Worm (Caenorhabditis elegans) whole organism, young adult: ENCODE measurements around the gene Y51H7C.8.

ENCODE experiments used
- B0019.2 ChIP-seq: fragments of 200-800 bp; sonication (Bioruptor generic); conservative IDR thresholded peaks from 2 replicates; pipeline ENCODE4 v1.3.6; 2022; ENCODE audit warnings: missing genetic modification reagents, missing genetic modification characterization, missing compliant biosample characterization
- C17E4.6 ChIP-seq: fragments of 200-800 bp; sonication (Bioruptor generic); IDR thresholded peaks from 2 replicates; pipeline ENCODE4 v1.3.6; 2022; ENCODE audit warnings: missing genetic modification reagents, missing genetic modification characterization, missing compliant biosample characterization
- D2030.7 ChIP-seq: fragments of 200-800 bp; sonication (Bioruptor generic); IDR thresholded peaks from 2 replicates; pipeline ENCODE4 v1.3.6; 2022; ENCODE audit warnings: missing genetic modification reagents, missing genetic modification characterization, missing compliant biosample characterization
- T07F8.4 ChIP-seq: sonication (generic microtip); optimal IDR thresholded peaks from 2 replicates; lab custom pipeline; 2016; ENCODE audit warnings: mild to moderate bottlenecking, missing genetic modification characterization, moderate library complexity, missing compliant biosample characterization
- Y53F4B.3 ChIP-seq: fragments of 200-800 bp; sonication (Bioruptor generic); IDR thresholded peaks from 2 replicates; pipeline ENCODE4 v1.3.6; 2022; ENCODE audit warnings: missing genetic modification reagents, missing genetic modification characterization, missing compliant biosample characterization
- attf-3 ChIP-seq: fragments of 200-800 bp; sonication (Bioruptor generic); conservative IDR thresholded peaks from 2 replicates; pipeline ENCODE4 v1.3.6; 2022; ENCODE audit warnings: missing genetic modification reagents, missing genetic modification characterization, missing compliant biosample characterization
- bed-1 ChIP-seq: fragments of 200-800 bp; sonication (Bioruptor generic); IDR thresholded peaks from 2 replicates; pipeline ENCODE4 v1.3.6; 2022; ENCODE audit warnings: missing genetic modification reagents, missing genetic modification characterization, missing compliant biosample characterization
- ceh-100 ChIP-seq: fragments of 200-800 bp; sonication (Bioruptor generic); IDR thresholded peaks from 2 replicates; pipeline ENCODE4 v1.3.6; 2022; ENCODE audit warnings: missing genetic modification reagents, missing genetic modification characterization, missing compliant biosample characterization
- ceh-58 ChIP-seq: fragments of 200-800 bp; sonication (Bioruptor generic); IDR thresholded peaks from 2 replicates; pipeline ENCODE4 v1.3.6; 2022; ENCODE audit warnings: missing genetic modification characterization, missing compliant biosample characterization
- ceh-79 ChIP-seq: sonication (generic microtip); optimal IDR thresholded peaks from 2 replicates; lab custom pipeline; 2017; ENCODE audit warnings: mild to moderate bottlenecking, missing genetic modification characterization, missing compliant biosample characterization
- efl-1 ChIP-seq: fragments of 150-350 bp; optimal IDR thresholded peaks from 2 replicates; lab custom pipeline; 2014; ENCODE audit warnings: missing biosample characterization, missing genetic modification reagents, missing genetic modification characterization
- him-1 ChIP-seq: sonication (generic microtip); optimal IDR thresholded peaks from 2 replicates; lab custom pipeline; 2016; ENCODE audit warnings: missing genotype, missing genetic modification reagents, missing genetic modification characterization, missing compliant biosample characterization
- hlh-12 ChIP-seq: sonication (generic microtip); optimal IDR thresholded peaks from 2 replicates; lab custom pipeline; 2016; ENCODE audit warnings: missing genetic modification characterization, missing compliant biosample characterization
- hrde-1 ChIP-seq: sonication (generic microtip); optimal IDR thresholded peaks from 2 replicates; lab custom pipeline; 2016; ENCODE audit warnings: missing genetic modification characterization, mild to moderate bottlenecking, missing compliant biosample characterization, moderate library complexity, missing genotype, missing genetic modification reagents, borderline replicate concordance
- let-526 ChIP-seq: fragments of 200-800 bp; sonication (Bioruptor generic); IDR thresholded peaks from 2 replicates; pipeline ENCODE4 v1.3.6; 2022; ENCODE audit warnings: missing genetic modification reagents, missing genetic modification characterization, missing compliant biosample characterization
- lin-35 ChIP-seq, 3 experiments: fragments of 150-350 bp in 2 of 3; sonication (generic microtip) in 1 of 3; optimal IDR thresholded peaks; 2 replicates each; lab custom pipeline; 2014 to 2018; ENCODE audit warnings: missing biosample characterization in 3 of 3, missing genetic modification characterization in 3 of 3, missing genetic modification reagents in 3 of 3
- lin-40 ChIP-seq: sonication (generic microtip); optimal IDR thresholded peaks from 2 replicates; lab custom pipeline; 2016; ENCODE audit warnings: missing genetic modification characterization, mild to moderate bottlenecking, missing compliant biosample characterization, missing genotype, missing genetic modification reagents
- lir-1 ChIP-seq: fragments of 200-800 bp; sonication (Bioruptor generic); conservative IDR thresholded peaks from 2 replicates; pipeline ENCODE4 v1.3.6; 2022; ENCODE audit warnings: missing genetic modification reagents, missing genetic modification characterization, missing compliant biosample characterization
- mcd-1 ChIP-seq: fragments of 200-800 bp; sonication (Bioruptor generic); IDR thresholded peaks from 2 replicates; pipeline ENCODE4 v1.3.6; 2022; ENCODE audit warnings: missing genetic modification reagents, missing genetic modification characterization, missing compliant biosample characterization
- nhr-80 ChIP-seq: sonication (generic microtip); optimal IDR thresholded peaks from 2 replicates; lab custom pipeline; 2016; ENCODE audit warnings: missing genetic modification characterization, missing compliant biosample characterization
- repo-1 ChIP-seq: sonication (generic microtip); optimal IDR thresholded peaks from 2 replicates; lab custom pipeline; 2017; ENCODE audit warnings: mild to moderate bottlenecking, missing genetic modification characterization, missing compliant biosample characterization
- snpc-1.3 ChIP-seq: sonication (generic microtip); optimal IDR thresholded peaks from 2 replicates; lab custom pipeline; 2017; ENCODE audit warnings: missing genetic modification characterization, mild to moderate bottlenecking, missing compliant biosample characterization, antibody characterized with exemption, moderate library complexity, missing genotype, missing genetic modification reagents; ENCODE audit not compliant: insufficient read depth
- snpc-4 ChIP-seq, 5 experiments: fragments of 150-350 bp in 1 of 5; sonication (generic microtip) in 4 of 5; optimal IDR thresholded peaks; 2 replicates each; lab custom pipeline; 2014 to 2018; ENCODE audit warnings: missing genetic modification characterization in 5 of 5, missing biosample characterization in 3 of 5, antibody characterized with exemption in 2 of 5, mild to moderate bottlenecking in 2 of 5, missing compliant biosample characterization in 2 of 5, missing genotype in 2 of 5, moderate library complexity in 2 of 5, missing genetic modification reagents in 1 of 5
- somi-1 ChIP-seq: fragments of 200-800 bp; sonication (Bioruptor generic); optimal IDR thresholded peaks from 2 replicates; lab custom pipeline; 2018; ENCODE audit warnings: mild to moderate bottlenecking, missing genetic modification characterization, missing compliant biosample characterization
- tbx-9 ChIP-seq: sonication (generic microtip); optimal IDR thresholded peaks from 2 replicates; lab custom pipeline; 2016; ENCODE audit warnings: borderline replicate concordance, missing genetic modification characterization, inconsistent platforms, missing compliant biosample characterization
- tlf-1 ChIP-seq: fragments of 200-800 bp; sonication (Bioruptor generic); optimal IDR thresholded peaks from 2 replicates; lab custom pipeline; 2018; ENCODE audit warnings: mild to moderate bottlenecking, missing genetic modification characterization, missing compliant biosample characterization
- unc-130 ChIP-seq: sonication (generic microtip); optimal IDR thresholded peaks from 2 replicates; lab custom pipeline; 2016; ENCODE audit warnings: missing genetic modification reagents, missing genetic modification characterization, missing compliant biosample characterization
- xnd-1 ChIP-seq: sonication (generic microtip); optimal IDR thresholded peaks from 2 replicates; lab custom pipeline; 2016; ENCODE audit warnings: missing genotype, missing genetic modification reagents, missing genetic modification characterization, missing compliant biosample characterization
- zfh-2 ChIP-seq: fragments of 200-800 bp; sonication (Bioruptor generic); conservative IDR thresholded peaks from 2 replicates; pipeline ENCODE4 v1.3.6; 2022; ENCODE audit warnings: missing genetic modification reagents, missing genetic modification characterization, missing compliant biosample characterization
- zim-3 ChIP-seq: sonication (generic microtip); optimal IDR thresholded peaks from 2 replicates; lab custom pipeline; 2017; ENCODE audit warnings: mild to moderate bottlenecking, missing genetic modification characterization, moderate library complexity, missing compliant biosample characterization
- ztf-26 ChIP-seq: sonication (generic microtip); optimal IDR thresholded peaks from 2 replicates; lab custom pipeline; 2017; ENCODE audit warnings: missing genetic modification characterization, missing compliant biosample characterization
- ztf-28 ChIP-seq: fragments of 200-800 bp; sonication (Bioruptor generic); IDR thresholded peaks from 2 replicates; pipeline ENCODE4 v1.3.6; 2022; ENCODE audit warnings: missing genetic modification reagents, missing genetic modification characterization, missing compliant biosample characterization

Y51H7C.8 gene

ce11 chrII:1374486-1374885 lies 27.1 kb upstream of the Y51H7C.8 start:
- no peak for TF ChIP-seq lin-40
- TF ChIP-seq D2030.7 = no peak
- no peak for TF ChIP-seq bed-1 (GFP tag; lab: Robert Waterston, UW)
- no peak for TF ChIP-seq ceh-58
- no peak for TF ChIP-seq xnd-1
- TF ChIP-seq ceh-100 (GFP tag; lab: Robert Waterston, UW) = no peak
- no peak for TF ChIP-seq tlf-1 (GFP tag; lab: Kevin White, UChicago)
- TF ChIP-seq hlh-12 (tag; lab: Kevin White, UChicago) = no peak
- no peak for TF ChIP-seq repo-1
- no peak for TF ChIP-seq ztf-26
- no peak for TF ChIP-seq nhr-80 (tag; lab: Kevin White, UChicago)
- no peak for TF ChIP-seq ceh-79 (tag; lab: Kevin White, UChicago)
- TF ChIP-seq lin-35 (GFP tag; optimal IDR thresholded peaks at IDR 0.05; lab: Kevin White, UChicago) = no peak
- TF ChIP-seq zim-3 (tag; lab: Kevin White, UChicago) = no peak
- no peak for TF ChIP-seq lir-1 (GFP tag; lab: Robert Waterston, UW)
- no peak for TF ChIP-seq snpc-4 (GFP tag; optimal IDR thresholded peaks at IDR 0.05; lab: Kevin White, UChicago)
- TF ChIP-seq snpc-4 (tag; optimal IDR thresholded peaks at IDR 0.05; lab: Kevin White, UChicago) = no peak
- TF ChIP-seq ztf-28 (GFP tag; lab: Robert Waterston, UW) = no peak
- TF ChIP-seq mcd-1 (GFP tag; lab: Robert Waterston, UW) = no peak
- TF ChIP-seq tbx-9 (tag; lab: Kevin White, UChicago) = no peak

ce11 chrII:1374889-1375288 lies 26.7 kb upstream of the Y51H7C.8 start, which contains the start of gene rog-1:
Gene rog-1, minus strand, starts transcription at chrII:1374989.
- TF ChIP-seq zfh-2 (no peak), B0019.2 (GFP tag; lab: Robert Waterston, UW) (no peak), him-1 (tag; lab: Kevin White, UChicago) (no peak), Y53F4B.3 (GFP tag; lab: Robert Waterston, UW) (no peak), T07F8.4 (tag; lab: Kevin White, UChicago) (no peak), ceh-100 (GFP tag; lab: Robert Waterston, UW) (no peak), hrde-1 (tag; lab: Kevin White, UChicago) (no peak)

- TF ChIP-seq unc-130 (GFP tag; lab: Kevin White, UChicago) = no peak
Measured at ce11 chrII:1375627-1376026, 25.9 kb upstream of the Y51H7C.8 start.

ce11 chrII:1376795-1377194 lies 24.8 kb upstream of the Y51H7C.8 start:
- TF ChIP-seq attf-3 (GFP tag; lab: Robert Waterston, UW) = peak; percentile 89
- TF ChIP-seq snpc-1.3 (tag; lab: Kevin White, UChicago) = no peak
- TF ChIP-seq efl-1 (GFP tag; lab: Kevin White, UChicago) = peak; percentile 4
- TF ChIP-seq, all 124 proteins: peak for 2

- TF ChIP-seq let-526 (GFP tag; lab: Robert Waterston, UW) (no peak), T07F8.4 (tag; lab: Kevin White, UChicago) (no peak), xnd-1 (no peak)
Measured at ce11 chrII:1378259-1378658, 23.3 kb upstream of the Y51H7C.8 start, which contains the start of gene F54D12.10. Gene F54D12.10, minus strand, starts transcription at chrII:1378359.

ce11 chrII:1381618-1382017 lies 20.0 kb upstream of the Y51H7C.8 start, which contains the start of gene F54D12.9:
Gene F54D12.9, minus strand, starts transcription at chrII:1381718.
- TF ChIP-seq unc-130 (GFP tag; lab: Kevin White, UChicago) (no peak), efl-1 (GFP tag; lab: Kevin White, UChicago) (no peak), ztf-28 (GFP tag; lab: Robert Waterston, UW) (no peak), somi-1 (no peak), C17E4.6 (no peak)
- TF ChIP-seq, all 124 proteins: peak for 0
